Worm (Caenorhabditis elegans) whole organism, mixed stage, embryonic: ENCODE results near the gene Y105C5A.9.

Experiments
- ceh-39 ChIP-seq: fragments of 150-350 bp; optimal IDR thresholded peaks from 2 replicates; lab custom pipeline; 2014; ENCODE audit warnings: missing biosample characterization, missing genetic modification characterization
- elt-1 ChIP-seq: sonication (generic microtip); optimal IDR thresholded peaks from 2 replicates; lab custom pipeline; 2017; ENCODE audit warnings: missing genetic modification characterization, mild to moderate bottlenecking, missing compliant biosample characterization, antibody characterized with exemption, moderate library complexity, borderline replicate concordance; ENCODE audit not compliant: insufficient read depth
- flh-1 ChIP-seq: fragments of 200-800 bp; sonication (Bioruptor generic); optimal IDR thresholded peaks from 2 replicates; lab custom pipeline; 2018; ENCODE audit warnings: mild to moderate bottlenecking, missing genetic modification characterization, moderate library complexity, missing compliant biosample characterization
- lsy-2 ChIP-seq: fragments of 150-350 bp; optimal IDR thresholded peaks from 2 replicates; lab custom pipeline; 2014; ENCODE audit warnings: missing biosample characterization, missing genetic modification characterization
- mep-1 ChIP-seq: fragments of 150-350 bp; optimal IDR thresholded peaks from 2 replicates; lab custom pipeline; 2017; ENCODE audit warnings: missing biosample characterization, missing genetic modification reagents, missing genetic modification characterization, inconsistent platforms
- nhr-12 ChIP-seq: fragments of 150-350 bp; optimal IDR thresholded peaks from 2 replicates; lab custom pipeline; 2014; ENCODE audit warnings: missing biosample characterization, missing genetic modification characterization
- nhr-237 ChIP-seq: fragments of 150-350 bp; optimal IDR thresholded peaks from 2 replicates; lab custom pipeline; 2014; ENCODE audit warnings: missing biosample characterization, missing genetic modification characterization
- nhr-28 ChIP-seq: fragments of 150-350 bp; optimal IDR thresholded peaks from 2 replicates; lab custom pipeline; 2014; ENCODE audit warnings: missing biosample characterization, missing genetic modification characterization
- nhr-76 ChIP-seq: sonication (generic microtip); optimal IDR thresholded peaks from 2 replicates; lab custom pipeline; 2017; ENCODE audit warnings: missing biosample characterization, missing genetic modification characterization
- snpc-4 ChIP-seq: fragments of 150-350 bp; optimal IDR thresholded peaks from 2 replicates; lab custom pipeline; 2014; ENCODE audit warnings: missing biosample characterization, missing genetic modification characterization
- unc-120 ChIP-seq: sonication (generic microtip); optimal IDR thresholded peaks from 2 replicates; lab custom pipeline; 2017; ENCODE audit warnings: missing genetic modification characterization, missing compliant biosample characterization; ENCODE audit not compliant: poor library complexity, severe bottlenecking
- unc-39 ChIP-seq: fragments of 150-350 bp; optimal IDR thresholded peaks from 2 replicates; lab custom pipeline; 2014; ENCODE audit warnings: missing biosample characterization, missing genetic modification characterization
- unc-62 ChIP-seq: fragments of 150-350 bp; optimal IDR thresholded peaks from 2 replicates; lab custom pipeline; 2014; ENCODE audit warnings: missing biosample characterization, missing genetic modification reagents, missing genetic modification characterization

- TF ChIP-seq nhr-237 (tag; lab: Kevin White, UChicago) (no peak), nhr-28 (tag; lab: Kevin White, UChicago) (no peak), nhr-12 (tag; lab: Kevin White, UChicago) (no peak), unc-120 (tag; lab: Kevin White, UChicago) (no peak), unc-39 (tag; lab: Kevin White, UChicago) (no peak), unc-62 (no peak), nhr-76 (tag; lab: Kevin White, UChicago) (no peak), lsy-2 (no peak), ceh-39 (no peak), flh-1 (GFP tag; lab: Kevin White, UChicago) (no peak), elt-1 (tag; lab: Kevin White, UChicago) (no peak), mep-1 (tag; lab: Kevin White, UChicago) (no peak), snpc-4 (tag; lab: Kevin White, UChicago) (no peak)
Observed at ce11 chrIV:15588879-15589278, 42.4 kb upstream of the Y105C5A.9 start.
